Fruit fly (Drosophila melanogaster) whole organism, prepupa: ENCODE measurements around the gene CG5618.

Experiments
- CG11902 ChIP-seq: fragments of 200-800 bp; sonication (Bioruptor generic); optimal IDR thresholded peaks from 3 replicates; lab custom pipeline; 2016; ENCODE audit warnings: missing biosample characterization, missing genetic modification characterization
- CG6163 ChIP-seq: fragments of 200-800 bp; sonication (Bioruptor generic); IDR thresholded peaks from 3 replicates; pipeline ENCODE4 v1.3.6; 2022; ENCODE audit warnings: missing biosample characterization, missing genetic modification characterization
- Ets21C ChIP-seq: fragments of 200-800 bp; sonication (Bioruptor generic); optimal IDR thresholded peaks from 3 replicates; lab custom pipeline; 2016; ENCODE audit warnings: missing biosample characterization, missing genetic modification characterization
- Gug ChIP-seq: fragments of 200-800 bp; sonication (Bioruptor generic); IDR thresholded peaks from 2 replicates; pipeline ENCODE4 v1.3.6; 2022; ENCODE audit warnings: missing biosample characterization, missing genetic modification characterization
- Hr39 ChIP-seq: fragments of 200-800 bp; sonication (Bioruptor generic); optimal IDR thresholded peaks from 2 replicates; lab custom pipeline; 2016; ENCODE audit warnings: missing biosample characterization, missing genetic modification characterization
- Lpt ChIP-seq: fragments of 200-800 bp; sonication (Bioruptor generic); optimal IDR thresholded peaks from 3 replicates; lab custom pipeline; 2016; ENCODE audit warnings: missing biosample characterization, missing genetic modification characterization
- cyc ChIP-seq: fragments of 200-800 bp; sonication (Bioruptor generic); optimal IDR thresholded peaks from 3 replicates; lab custom pipeline; 2016; ENCODE audit warnings: missing biosample characterization, missing genetic modification characterization
- esn ChIP-seq: fragments of 200-800 bp; sonication (Bioruptor generic); optimal IDR thresholded peaks from 2 replicates; lab custom pipeline; 2016; ENCODE audit warnings: missing biosample characterization, mild to moderate bottlenecking, missing genetic modification characterization, moderate library complexity
- svp ChIP-seq: fragments of 200-800 bp; sonication (Bioruptor generic); peaks from one replicate; lab custom pipeline; 2016; ENCODE audit warnings: missing biosample characterization, missing genetic modification characterization

DNA sequence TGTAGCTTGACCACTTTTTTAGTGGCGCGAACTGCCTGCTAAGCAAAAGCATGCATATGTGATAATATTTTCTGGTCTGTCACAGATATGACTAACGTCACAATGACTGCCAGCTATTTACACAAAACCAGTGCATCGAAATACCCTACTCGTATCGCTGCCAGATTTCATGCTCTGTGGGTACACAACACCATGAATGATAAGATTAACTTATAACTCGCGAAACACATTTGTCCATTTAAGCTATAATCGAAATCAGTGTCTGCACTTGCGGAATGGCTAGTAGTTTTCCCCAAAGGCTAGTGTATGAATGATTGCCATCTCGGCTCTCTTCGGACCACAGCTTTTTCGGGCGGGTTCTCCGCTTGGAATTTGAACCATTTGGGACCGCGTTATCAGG lies 32.2 kb downstream of the CG5618 start:
- TF ChIP-seq svp (GFP tag; lab: Kevin White, UChicago) (no peak), CG6163 (GFP tag; lab: Robert Waterston, UW) (no peak), esn (no peak), cyc (no peak), Lpt (GFP tag; lab: Kevin White, UChicago) (no peak), CG11902 (no peak), Hr39 (no peak), Ets21C (GFP tag; lab: Kevin White, UChicago) (no peak), Gug (GFP tag; lab: Robert Waterston, UW) (no peak)
